Worm (Caenorhabditis elegans) whole organism, midembryonic: Measurements from ENCODE around the gene F54E2.1.

Experiments
- klf-2 ChIP-seq: fragments of 200-800 bp; sonication (Bioruptor generic); conservative IDR thresholded peaks from 2 replicates; pipeline ENCODE4 v1.3.6; 2022; ENCODE audit warnings: missing genetic modification reagents, missing genetic modification characterization, missing compliant biosample characterization
- tab-1 ChIP-seq: fragments of 200-800 bp; sonication (Bioruptor generic); IDR thresholded peaks from 2 replicates; pipeline ENCODE4 v1.3.6; 2022; ENCODE audit warnings: missing genetic modification characterization, missing compliant biosample characterization
- ztf-23 ChIP-seq: fragments of 200-800 bp; sonication (Bioruptor generic); IDR thresholded peaks from 2 replicates; pipeline ENCODE4 v1.3.6; 2022; ENCODE audit warnings: missing genetic modification reagents, missing genetic modification characterization, missing compliant biosample characterization

DNA sequence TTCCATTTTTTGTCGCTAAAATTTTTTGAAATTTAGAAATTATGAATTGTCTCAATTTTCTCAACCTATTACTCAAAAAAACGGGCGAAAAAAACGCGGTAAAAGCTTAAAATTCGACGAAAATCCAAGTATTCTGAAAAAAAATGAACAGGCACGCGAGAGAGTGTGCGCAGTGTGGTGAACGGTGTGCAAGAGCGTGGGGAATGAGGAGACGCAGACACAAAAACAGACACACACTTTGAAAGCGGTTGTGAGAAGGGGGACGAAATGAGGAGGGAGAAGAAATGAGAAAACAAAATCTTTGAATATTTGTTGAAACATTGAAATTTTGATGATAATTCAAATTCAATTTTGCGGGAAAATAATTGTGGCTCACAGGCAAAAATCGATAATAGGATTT, 16.6 kb downstream of the F54E2.1 start, which contains the start of gene T03D3.5:
- TF ChIP-seq klf-2 (GFP tag; lab: Robert Waterston, UW) (no peak), tab-1 (GFP tag; lab: Robert Waterston, UW) (no peak), ztf-23 (no peak)
